Worm (Caenorhabditis elegans) whole organism, early embryonic: ENCODE measurements around the gene dhs-14.

Source experiments
- B0310.2 ChIP-seq: sonication (generic microtip); optimal IDR thresholded peaks from 2 replicates; lab custom pipeline; 2016; ENCODE audit warnings: mild to moderate bottlenecking, missing genetic modification characterization, missing compliant biosample characterization
- F13C5.2 ChIP-seq: sonication (generic microtip); optimal IDR thresholded peaks from 2 replicates; lab custom pipeline; 2017; ENCODE audit warnings: mild to moderate bottlenecking, missing genetic modification characterization, inconsistent platforms, missing compliant biosample characterization
- ama-1 ChIP-seq: fragments of 150-350 bp; optimal IDR thresholded peaks from 2 replicates; lab custom pipeline; 2014
- ceh-36 ChIP-seq: sonication (generic microtip); optimal IDR thresholded peaks from 2 replicates; lab custom pipeline; 2016; ENCODE audit warnings: missing genetic modification characterization, inconsistent platforms, missing compliant biosample characterization
- flt-1 ChIP-seq: fragments of 200-800 bp; sonication (Bioruptor generic); IDR thresholded peaks from 2 replicates; pipeline ENCODE4 v1.3.6; 2022; ENCODE audit warnings: missing genetic modification characterization, missing compliant biosample characterization
- hmbx-1 ChIP-seq: sonication (generic microtip); optimal IDR thresholded peaks from 2 replicates; lab custom pipeline; 2016; ENCODE audit warnings: mild to moderate bottlenecking, missing genetic modification characterization, missing compliant biosample characterization
- hmg-4 ChIP-seq: fragments of 200-800 bp; sonication (Bioruptor generic); optimal IDR thresholded peaks from 2 replicates; lab custom pipeline; 2018; ENCODE audit warnings: mild to moderate bottlenecking, missing genetic modification characterization, missing compliant biosample characterization
- tbx-37 ChIP-seq: fragments of 200-800 bp; sonication (Bioruptor generic); conservative IDR thresholded peaks from 2 replicates; pipeline ENCODE4 v1.3.6; 2022; ENCODE audit warnings: missing genetic modification reagents, missing genetic modification characterization, missing compliant biosample characterization

DNA sequence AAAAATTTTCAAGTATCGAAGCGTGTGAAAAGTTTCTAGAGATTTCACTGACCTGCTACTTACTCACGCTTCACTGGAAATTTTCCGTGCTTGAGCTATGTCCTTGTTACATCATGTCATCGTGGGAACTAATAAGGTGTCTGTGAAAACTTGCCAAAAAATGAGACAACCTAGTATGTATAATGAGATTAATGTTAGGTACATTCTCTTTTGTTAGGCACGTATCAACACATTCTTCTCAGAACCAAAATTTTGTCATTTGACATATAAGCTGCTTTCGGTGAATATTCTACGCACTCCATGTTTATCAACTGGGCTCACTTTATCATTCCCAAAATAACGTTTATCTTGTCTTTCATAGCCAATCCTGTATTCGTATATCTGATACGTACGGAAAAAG lies 9.0 kb upstream of the dhs-14 start, which contains the start of gene srj-18:
- no peak for TF ChIP-seq ceh-36 (tag; lab: Kevin White, UChicago)
- no peak for TF ChIP-seq ama-1 (lab: Kevin White, UChicago)
- TF ChIP-seq hmg-4 (GFP tag; lab: Kevin White, UChicago) = no peak
- no peak for TF ChIP-seq flt-1 (GFP tag; lab: Robert Waterston, UW)
- no peak for TF ChIP-seq B0310.2 (tag; lab: Kevin White, UChicago)
- TF ChIP-seq hmbx-1 = no peak
- no peak for TF ChIP-seq tbx-37 (GFP tag; lab: Robert Waterston, UW)
- no peak for TF ChIP-seq F13C5.2 (tag; lab: Kevin White, UChicago)
